Fruit fly (Drosophila melanogaster) whole organism, embryonic: ENCODE results near the gene CG14339.

Source experiments
- Asciz ChIP-seq: fragments of 200-800 bp; sonication (Bioruptor generic); optimal IDR thresholded peaks from 2 replicates; lab custom pipeline; 2017; ENCODE audit warnings: missing biosample characterization, mild to moderate bottlenecking, missing genetic modification characterization, missing genetic modification reagents
- CG10979 ChIP-seq: fragments of 200-800 bp; sonication (Bioruptor generic); optimal IDR thresholded peaks from 2 replicates; lab custom pipeline; 2018; ENCODE audit warnings: missing biosample characterization, mild to moderate bottlenecking, missing genetic modification characterization, moderate library complexity
- CG11695 ChIP-seq: fragments of 200-800 bp; sonication (Bioruptor generic); IDR thresholded peaks from 3 replicates; pipeline ENCODE4 v1.3.6; 2022; ENCODE audit warnings: missing biosample characterization, missing genetic modification characterization
- CG12219 ChIP-seq: fragments of 200-800 bp; sonication (Bioruptor generic); optimal IDR thresholded peaks from 3 replicates; lab custom pipeline; 2018; ENCODE audit warnings: missing biosample characterization, mild to moderate bottlenecking, missing genetic modification characterization
- CG12744 ChIP-seq: fragments of 200-800 bp; sonication (Bioruptor generic); optimal IDR thresholded peaks from 2 replicates; lab custom pipeline; 2016; ENCODE audit warnings: missing biosample characterization, missing genetic modification characterization
- CG13894 ChIP-seq: fragments of 200-800 bp; sonication (Bioruptor generic); optimal IDR thresholded peaks from 3 replicates; lab custom pipeline; 2018; ENCODE audit warnings: missing biosample characterization, mild to moderate bottlenecking, missing genetic modification characterization, moderate library complexity
- CG14441 ChIP-seq: fragments of 200-800 bp; sonication (Bioruptor generic); IDR thresholded peaks from 2 replicates; pipeline ENCODE4 v1.3.6; 2022; ENCODE audit warnings: missing biosample characterization, missing genetic modification characterization
- CG14860 ChIP-seq: fragments of 200-800 bp; sonication (Bioruptor generic); IDR thresholded peaks from 3 replicates; pipeline ENCODE4 v1.3.6; 2022; ENCODE audit warnings: missing biosample characterization, missing genetic modification characterization; ENCODE audit not compliant: partially characterized antibody
- CG15479 ChIP-seq: fragments of 200-800 bp; sonication (Bioruptor generic); optimal IDR thresholded peaks from 3 replicates; lab custom pipeline; 2019; ENCODE audit warnings: missing biosample characterization, mild to moderate bottlenecking, missing genetic modification characterization, moderate library complexity
- CG17361 ChIP-seq: fragments of 200-800 bp; sonication (Bioruptor generic); IDR thresholded peaks from 3 replicates; pipeline ENCODE4 v1.3.6; 2022; ENCODE audit warnings: missing biosample characterization, missing genetic modification characterization
- CG17829 ChIP-seq: fragments of 200-800 bp; optimal IDR thresholded peaks from 2 replicates; lab custom pipeline; 2019; ENCODE audit warnings: missing biosample characterization, mild to moderate bottlenecking, missing genetic modification characterization, moderate library complexity
- CG1832 ChIP-seq: fragments of 200-800 bp; sonication (Bioruptor generic); optimal IDR thresholded peaks from 2 replicates; lab custom pipeline; 2017; ENCODE audit warnings: missing biosample characterization, mild to moderate bottlenecking, missing genetic modification characterization, inconsistent platforms
- CG30431 ChIP-seq: fragments of 200-800 bp; sonication (Bioruptor generic); optimal IDR thresholded peaks from 2 replicates; lab custom pipeline; 2017; ENCODE audit warnings: missing biosample characterization, missing genetic modification characterization
- CG32532 ChIP-seq: fragments of 200-800 bp; sonication (Bioruptor generic); IDR thresholded peaks from 2 replicates; pipeline ENCODE4 v1.3.6; 2022; ENCODE audit warnings: missing biosample characterization, missing genetic modification characterization
- CG5245 ChIP-seq: fragments of 200-800 bp; sonication (Bioruptor generic); optimal IDR thresholded peaks from 3 replicates; lab custom pipeline; 2016; ENCODE audit warnings: missing biosample characterization, missing genetic modification characterization
- CG9437 ChIP-seq: fragments of 200-800 bp; sonication (Bioruptor generic); optimal IDR thresholded peaks from 2 replicates; lab custom pipeline; 2018; ENCODE audit warnings: missing biosample characterization, mild to moderate bottlenecking, missing genetic modification characterization
- CG9932 ChIP-seq: fragments of 200-800 bp; sonication (Bioruptor generic); IDR thresholded peaks from 2 replicates; pipeline ENCODE4 v1.3.6; 2022; ENCODE audit warnings: missing biosample characterization, missing genetic modification characterization
- Deaf1 ChIP-seq: fragments of 200-800 bp; optimal IDR thresholded peaks from 3 replicates; lab custom pipeline; 2019; ENCODE audit warnings: missing biosample characterization, mild to moderate bottlenecking, missing genetic modification characterization, moderate library complexity
- Dek ChIP-seq: fragments of 200-800 bp; sonication (Bioruptor generic); optimal IDR thresholded peaks from 3 replicates; lab custom pipeline; 2019; ENCODE audit warnings: missing biosample characterization, mild to moderate bottlenecking, missing genetic modification characterization, moderate library complexity
- Doc3 ChIP-seq: fragments of 200-800 bp; sonication (Bioruptor generic); IDR thresholded peaks from 3 replicates; pipeline ENCODE4 v1.3.6; 2022; ENCODE audit warnings: missing biosample characterization, missing genetic modification characterization; ENCODE audit not compliant: partially characterized antibody
- E2f1 ChIP-seq: fragments of 200-800 bp; sonication (Bioruptor generic); IDR thresholded peaks from 2 replicates; pipeline ENCODE4 v1.3.6; 2022; ENCODE audit warnings: missing biosample characterization, missing genetic modification characterization
- Ets65A ChIP-seq: fragments of 200-800 bp; sonication (Bioruptor generic); peaks from one replicate; lab custom pipeline; 2016; ENCODE audit warnings: missing biosample characterization, missing genetic modification characterization
- Gug ChIP-seq: fragments of 200-800 bp; sonication (Bioruptor generic); IDR thresholded peaks from 4 replicates; pipeline ENCODE4 v1.3.6; 2022; ENCODE audit warnings: missing biosample characterization, missing genetic modification characterization
- Hand ChIP-seq: fragments of 200-800 bp; sonication (Bioruptor generic); optimal IDR thresholded peaks from 2 replicates; lab custom pipeline; 2017; ENCODE audit warnings: mild to moderate bottlenecking, missing biosample characterization, missing genetic modification reagents, missing genetic modification characterization
- MBD-R2 ChIP-seq: fragments of 200-800 bp; sonication (Bioruptor generic); IDR thresholded peaks from 2 replicates; pipeline ENCODE4 v1.3.6; 2022; ENCODE audit warnings: missing biosample characterization, missing genetic modification characterization
- Med ChIP-seq: fragments of 200-800 bp; sonication (Bioruptor generic); peaks from one replicate; lab custom pipeline; 2016; ENCODE audit warnings: missing biosample characterization, missing genetic modification characterization, mild to moderate bottlenecking, inconsistent platforms, moderate library complexity
- Pdp1 ChIP-seq, 2 experiments: fragments of 200-800 bp; sonication (Bioruptor generic); optimal IDR thresholded peaks; 3 replicates each; lab custom pipeline; 2016; ENCODE audit warnings: missing biosample characterization in 2 of 2, missing genetic modification characterization in 2 of 2, mild to moderate bottlenecking in 1 of 2, moderate library complexity in 1 of 2
- Stat92E ChIP-seq, 3 experiments: fragments of >200 bp in 2 of 3; fragments of 200-800 bp in 1 of 3; sonication (Bioruptor generic) in 1 of 3; optimal IDR thresholded peaks; 2 replicates each; lab custom pipeline; 2017 to 2019; ENCODE audit warnings: missing biosample characterization in 3 of 3, missing genetic modification characterization in 3 of 3, mild to moderate bottlenecking in 1 of 3, moderate library complexity in 1 of 3
- Trl ChIP-seq, 3 experiments: fragments of >200 bp in 2 of 3; fragments of 200-800 bp in 1 of 3; sonication (Bioruptor generic) in 1 of 3; optimal IDR thresholded peaks; 2 replicates in 1 of 3; 3 replicates in 2 of 3; lab custom pipeline; 2016 to 2017; ENCODE audit warnings: missing biosample characterization in 1 of 3, missing genetic modification characterization in 1 of 3
- Usf ChIP-seq: fragments of 200-800 bp; sonication (Bioruptor generic); optimal IDR thresholded peaks from 2 replicates; lab custom pipeline; 2017; ENCODE audit warnings: missing genotype, missing biosample characterization, missing genetic modification characterization
- al ChIP-seq: fragments of 200-800 bp; sonication (Bioruptor generic); IDR thresholded peaks from 2 replicates; pipeline ENCODE4 v1.3.6; 2022; ENCODE audit warnings: missing biosample characterization, missing genetic modification characterization
- cas ChIP-seq: fragments of 200-800 bp; sonication (Bioruptor generic); IDR thresholded peaks from 2 replicates; pipeline ENCODE4 v1.3.6; 2022; ENCODE audit warnings: missing biosample characterization, missing genetic modification characterization
- dysf ChIP-seq: fragments of 200-800 bp; sonication (Bioruptor generic); IDR thresholded peaks from 3 replicates; pipeline ENCODE4 v1.3.6; 2022; ENCODE audit warnings: missing biosample characterization, missing genetic modification characterization
- ewg ChIP-seq: fragments of 200-800 bp; sonication (Bioruptor generic); optimal IDR thresholded peaks from 3 replicates; lab custom pipeline; 2017; ENCODE audit warnings: mild to moderate bottlenecking, missing biosample characterization, missing genetic modification reagents, missing genetic modification characterization
- ham ChIP-seq: fragments of 200-800 bp; sonication (Bioruptor generic); IDR thresholded peaks from 2 replicates; pipeline ENCODE4 v1.3.6; 2022; ENCODE audit warnings: missing biosample characterization, missing genetic modification characterization
- kah ChIP-seq: fragments of 200-800 bp; sonication (Bioruptor generic); optimal IDR thresholded peaks from 2 replicates; lab custom pipeline; 2018; ENCODE audit warnings: missing biosample characterization, mild to moderate bottlenecking, missing genetic modification characterization
- maf-S ChIP-seq: fragments of 200-800 bp; sonication (Bioruptor generic); optimal IDR thresholded peaks from 2 replicates; lab custom pipeline; 2016; ENCODE audit warnings: missing biosample characterization, missing genetic modification characterization
- mld ChIP-seq: fragments of 200-800 bp; sonication (Bioruptor generic); IDR thresholded peaks from 3 replicates; pipeline ENCODE4 v1.3.6; 2022; ENCODE audit warnings: missing biosample characterization, missing genetic modification characterization; ENCODE audit not compliant: partially characterized antibody
- peb ChIP-seq: fragments of 200-800 bp; sonication (Bioruptor generic); IDR thresholded peaks from 2 replicates; pipeline ENCODE4 v1.3.6; 2022; ENCODE audit warnings: missing biosample characterization, missing genetic modification characterization
- pnt ChIP-seq: fragments of 200-800 bp; sonication (Bioruptor generic); optimal IDR thresholded peaks from 3 replicates; lab custom pipeline; 2016; ENCODE audit warnings: missing biosample characterization, missing genetic modification characterization
- pzg ChIP-seq: fragments of 200-800 bp; sonication (Bioruptor generic); optimal IDR thresholded peaks from 3 replicates; lab custom pipeline; 2018; ENCODE audit warnings: missing biosample characterization, mild to moderate bottlenecking, missing genetic modification characterization, moderate library complexity
- row ChIP-seq: fragments of 200-800 bp; sonication (Bioruptor generic); IDR thresholded peaks from 3 replicates; pipeline ENCODE4 v1.3.6; 2022; ENCODE audit warnings: missing biosample characterization, missing genetic modification characterization
- sens ChIP-seq: fragments of 200-800 bp; sonication (Bioruptor generic); peaks from one replicate; lab custom pipeline; 2016; ENCODE audit warnings: missing biosample characterization, missing genetic modification characterization
- sisA ChIP-seq: fragments of 200-800 bp; sonication (Bioruptor generic); IDR thresholded peaks from 2 replicates; pipeline ENCODE4 v1.3.6; 2022; ENCODE audit warnings: missing biosample characterization, missing genetic modification characterization
- slbo ChIP-seq: fragments of 200-800 bp; sonication (Bioruptor generic); IDR thresholded peaks from 2 replicates; pipeline ENCODE4 v1.3.6; 2022; ENCODE audit warnings: missing biosample characterization, missing genetic modification characterization
- sna ChIP-seq: fragments of 200-800 bp; sonication (Bioruptor generic); IDR thresholded peaks from 2 replicates; pipeline ENCODE4 v1.3.6; 2022; ENCODE audit warnings: missing biosample characterization, missing genetic modification characterization; ENCODE audit not compliant: partially characterized antibody
- sr ChIP-seq: fragments of 200-800 bp; sonication (Bioruptor generic); IDR thresholded peaks from 3 replicates; pipeline ENCODE4 v1.3.6; 2022; ENCODE audit warnings: missing biosample characterization, missing genetic modification characterization
- tll ChIP-seq, 2 experiments: fragments of 200-800 bp in 1 of 2; fragments of >200 bp in 1 of 2; sonication (Bioruptor generic) in 1 of 2; optimal IDR thresholded peaks; 2 replicates each; lab custom pipeline; 2017 to 2019; ENCODE audit warnings: missing biosample characterization in 2 of 2, missing genetic modification characterization in 2 of 2, mild to moderate bottlenecking in 1 of 2, moderate library complexity in 1 of 2
- wdn ChIP-seq: fragments of 200-800 bp; sonication (Bioruptor generic); IDR thresholded peaks from 2 replicates; pipeline ENCODE4 v1.3.6; 2022; ENCODE audit warnings: missing biosample characterization, missing genetic modification characterization

CG14339 gene

DNA sequence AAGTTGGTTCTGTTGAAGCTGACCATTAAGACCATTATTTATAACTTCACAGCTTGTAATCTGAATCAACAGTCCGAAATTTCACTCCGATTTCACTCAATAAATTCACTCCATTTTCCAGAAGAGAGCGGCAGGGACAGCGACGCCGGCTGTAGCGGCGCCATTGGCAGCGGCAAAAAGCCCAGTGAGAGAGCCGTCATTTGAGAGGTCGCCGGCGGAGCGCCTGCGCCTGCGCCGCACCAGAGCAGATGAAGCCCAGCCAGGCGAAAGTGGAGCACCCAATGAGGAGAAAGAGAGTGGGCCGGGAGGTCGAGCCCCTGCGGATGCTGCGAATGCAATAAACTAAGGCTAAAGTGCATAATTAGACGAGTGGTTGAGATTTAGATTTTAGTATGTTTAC lies 25.7 kb upstream of the CG14339 start (continued):
- peak; percentile 68 for TF ChIP-seq Deaf1 (tag; lab: Kevin White, UChicago)
- no peak for TF ChIP-seq CG12744
- TF ChIP-seq sr (GFP tag; lab: Robert Waterston, UW), result 0 out of 3 replicates have a peak, but pooled peaks have one; percentile 4
- TF ChIP-seq Asciz (GFP tag; lab: Kevin White, UChicago), result no peak
- no peak for TF ChIP-seq Dek (tag; lab: Kevin White, UChicago)

DNA sequence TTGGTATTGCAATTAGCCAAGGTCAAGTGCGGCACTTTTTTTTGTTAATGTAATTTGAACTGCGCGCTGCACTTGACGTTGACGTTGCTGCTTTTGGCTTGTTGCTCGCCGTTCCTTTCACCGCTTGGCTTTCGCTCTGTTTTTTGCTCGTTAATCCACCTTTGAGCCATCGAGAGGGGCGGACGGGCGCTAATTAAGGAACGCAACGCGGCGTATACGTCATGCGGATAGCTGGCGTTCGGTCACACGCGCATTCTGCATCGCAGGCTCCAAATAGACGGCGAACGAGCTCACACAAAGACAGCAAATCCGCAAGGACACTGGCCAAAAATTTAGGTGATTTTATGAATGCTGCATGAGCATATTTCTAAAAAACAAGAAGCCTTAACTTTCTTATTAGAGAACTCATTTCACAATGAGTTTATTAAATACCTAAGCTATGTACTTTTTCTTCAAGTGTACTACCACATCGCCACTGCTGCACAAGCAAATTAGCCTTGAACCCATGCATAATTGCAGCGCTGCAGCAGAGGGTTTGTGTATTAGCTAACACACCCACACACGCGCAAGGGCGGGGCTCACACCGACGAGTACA lies 21.9 kb upstream of the CG14339 start:
- TF ChIP-seq Pdp1 (GFP tag; optimal IDR thresholded peaks at IDR 0.05; lab: Kevin White, UChicago), result no peak
- TF ChIP-seq sna, result no peak
- TF ChIP-seq wdn (GFP tag; lab: Robert Waterston, UW), result no peak
- no peak for TF ChIP-seq CG14860 (GFP tag; lab: Robert Waterston, UW)
- no peak for TF ChIP-seq mld (GFP tag; lab: Robert Waterston, UW)
- TF ChIP-seq CG15479 (GFP tag; lab: Kevin White, UChicago), result peak; percentile 22
- TF ChIP-seq CG9932, result 0 out of 2 replicates have a peak, but pooled peaks have one; percentile 12
- TF ChIP-seq Hand (GFP tag; lab: Kevin White, UChicago), result no peak
- no peak for TF ChIP-seq Usf (GFP tag; lab: Kevin White, UChicago)
- peak; percentile 78 for TF ChIP-seq Ets65A (GFP tag; lab: Kevin White, UChicago)
- TF ChIP-seq Doc3 (GFP tag; lab: Robert Waterston, UW), result no peak
- no peak for TF ChIP-seq CG10979 (tag; lab: Kevin White, UChicago)
- no peak for TF ChIP-seq CG1832 (GFP tag; lab: Kevin White, UChicago)
- TF ChIP-seq peb (GFP tag; lab: Robert Waterston, UW), result no peak
- TF ChIP-seq ham (GFP tag; lab: Robert Waterston, UW), result no peak
- no peak for TF ChIP-seq ewg
- no peak for TF ChIP-seq dysf (GFP tag; lab: Robert Waterston, UW)
- TF ChIP-seq sisA, result 0 out of 2 replicates have a peak, but pooled peaks have one; percentile 28
- TF ChIP-seq Stat92E (GFP tag; optimal IDR thresholded peaks at IDR 0.05; lab: Kevin White, UChicago), result no peak
- TF ChIP-seq pnt, result no peak
- no peak for TF ChIP-seq pzg (GFP tag; lab: Kevin White, UChicago)
- no peak for TF ChIP-seq CG9437 (GFP tag; lab: Kevin White, UChicago)
- peak; percentile 6 for TF ChIP-seq CG30431
- no peak for TF ChIP-seq CG13894 (tag; lab: Kevin White, UChicago)
- TF ChIP-seq Med (GFP tag; lab: Kevin White, UChicago), result peak; percentile 77
- TF ChIP-seq CG32532 (GFP tag; lab: Robert Waterston, UW), result 0 out of 2 replicates have a peak, but pooled peaks have one; percentile 22
- no peak for TF ChIP-seq maf-S (GFP tag; lab: Kevin White, UChicago)
- TF ChIP-seq CG17361, result no peak
- no peak for TF ChIP-seq CG12219
- peak; percentile 6; the same call in 1 of the 2 replicates for TF ChIP-seq CG14441
- 0 out of 4 replicates have a peak, but pooled peaks have one; percentile 1 for TF ChIP-seq Gug (GFP tag; lab: Robert Waterston, UW)

DNA sequence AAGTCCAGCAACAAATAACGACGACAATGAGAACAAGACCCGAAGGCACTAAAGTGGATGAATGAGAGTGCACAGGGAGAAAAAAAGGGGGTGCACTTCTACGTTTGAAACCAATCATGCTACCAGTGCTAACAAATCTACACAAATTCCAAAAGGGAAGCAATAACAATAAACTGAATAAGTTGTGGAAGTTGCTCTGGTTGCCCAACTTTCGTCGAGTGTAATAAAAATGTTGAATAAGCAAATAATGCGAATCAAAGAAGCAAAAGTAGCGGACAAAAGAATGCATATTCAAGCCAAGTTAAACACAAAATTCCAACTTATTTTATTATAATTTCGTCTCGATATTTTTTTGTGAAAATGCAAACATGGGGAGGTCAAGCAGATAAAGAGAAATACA lies 16.7 kb upstream of the CG14339 start:
- TF ChIP-seq sisA (peak; percentile 32; the same call in 1 of the 2 replicates), CG17829 (tag; lab: Kevin White, UChicago) (no peak), E2f1 (GFP tag; lab: Robert Waterston, UW) (no peak), kah (GFP tag; lab: Kevin White, UChicago) (no peak), cas (GFP tag; lab: Robert Waterston, UW) (no peak), CG5245 (GFP tag; lab: Kevin White, UChicago) (no peak), slbo (GFP tag; lab: Robert Waterston, UW) (peak; percentile 38), al (GFP tag; lab: Robert Waterston, UW) (no peak), MBD-R2 (0 out of 2 replicates have a peak, but pooled peaks have one; percentile 7), row (GFP tag; lab: Robert Waterston, UW) (0 out of 3 replicates have a peak, but pooled peaks have one; percentile 20), tll (GFP tag; optimal IDR thresholded peaks at IDR 0.05; lab: Kevin White, UChicago) (no peak), Trl (optimal IDR thresholded peaks at IDR 0.05; lab: Kevin White, UChicago) (no peak), Trl (GFP tag; optimal IDR thresholded peaks at IDR 0.05; lab: Kevin White, UChicago) (no peak), sens (GFP tag; lab: Kevin White, UChicago) (peak; percentile 17), CG11695 (GFP tag; lab: Robert Waterston, UW) (no peak)
